Fruit fly (Drosophila melanogaster) whole organism, embryonic: ENCODE data around the gene T48.

Experiments
- CG12155 ChIP-seq: fragments of 200-800 bp; sonication (Bioruptor generic); optimal IDR thresholded peaks from 3 replicates; lab custom pipeline; 2016; ENCODE audit warnings: missing biosample characterization, missing genetic modification characterization
- CG16813 ChIP-seq: fragments of 200-800 bp; sonication (Bioruptor generic); IDR thresholded peaks from 3 replicates; pipeline ENCODE4 v1.3.6; 2022; ENCODE audit warnings: missing biosample characterization, missing genetic modification characterization; ENCODE audit not compliant: partially characterized antibody
- CG32772 ChIP-seq: fragments of 200-800 bp; sonication (Bioruptor generic); IDR thresholded peaks from 2 replicates; pipeline ENCODE4 v1.3.6; 2022; ENCODE audit warnings: missing biosample characterization, missing genetic modification characterization
- NfI ChIP-seq: fragments of 200-800 bp; sonication (Bioruptor generic); optimal IDR thresholded peaks from 3 replicates; lab custom pipeline; 2018; ENCODE audit warnings: missing biosample characterization, mild to moderate bottlenecking, missing genetic modification characterization, moderate library complexity
- Scr ChIP-seq: fragments of 200-800 bp; sonication (Bioruptor generic); IDR thresholded peaks from 2 replicates; pipeline ENCODE4 v1.3.6; 2022; ENCODE audit warnings: missing biosample characterization, missing genetic modification characterization; ENCODE audit not compliant: partially characterized antibody
- grn ChIP-seq: fragments of 200-800 bp; sonication (Bioruptor generic); optimal IDR thresholded peaks from 3 replicates; lab custom pipeline; 2017; ENCODE audit warnings: missing biosample characterization, missing genetic modification characterization
- jumu ChIP-seq: fragments of 200-800 bp; sonication (Bioruptor generic); optimal IDR thresholded peaks from 3 replicates; lab custom pipeline; 2016; ENCODE audit warnings: missing biosample characterization, missing genetic modification characterization
- kay ChIP-seq: fragments of 200-800 bp; sonication (Bioruptor generic); optimal IDR thresholded peaks from 2 replicates; lab custom pipeline; 2016; ENCODE audit warnings: missing biosample characterization, missing genetic modification characterization
- lola ChIP-seq, 3 experiments: fragments of >200 bp in 2 of 3; fragments of 200-800 bp in 1 of 3; sonication (Bioruptor generic) in 1 of 3; optimal IDR thresholded peaks; 2 replicates each; lab custom pipeline; 2017 to 2019; ENCODE audit warnings: missing biosample characterization in 3 of 3, missing genetic modification characterization in 3 of 3, mild to moderate bottlenecking in 1 of 3, moderate library complexity in 1 of 3
- sens ChIP-seq: fragments of 200-800 bp; sonication (Bioruptor generic); peaks from one replicate; lab custom pipeline; 2016; ENCODE audit warnings: missing biosample characterization, missing genetic modification characterization
- sug ChIP-seq: fragments of 200-800 bp; optimal IDR thresholded peaks from 2 replicates; lab custom pipeline; 2019; ENCODE audit warnings: missing biosample characterization, mild to moderate bottlenecking, missing genetic modification characterization, moderate library complexity

DNA sequence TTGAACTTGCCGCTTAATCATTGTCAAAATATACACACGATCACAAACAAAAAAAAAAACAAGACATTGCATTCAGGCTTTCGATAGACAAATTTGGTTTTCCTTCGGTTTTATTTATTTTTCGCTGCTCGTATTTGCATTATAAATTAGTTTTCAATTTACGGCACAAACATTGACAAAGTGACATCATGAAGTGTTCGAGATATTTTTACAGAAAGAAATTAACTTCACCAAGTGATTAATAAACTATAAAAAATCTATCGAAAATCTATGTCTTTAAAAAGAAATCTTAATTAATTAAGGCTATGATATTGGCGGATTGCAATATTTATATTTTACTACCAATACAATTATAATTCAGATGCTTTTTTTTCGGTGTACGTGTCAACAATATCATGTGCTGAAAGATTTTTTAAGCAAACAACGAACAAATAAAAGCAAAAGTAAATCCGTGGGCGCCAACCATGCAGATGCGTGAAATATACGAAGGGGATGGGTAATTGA is 42.3 kb downstream of the T48 start:
- no peak for TF ChIP-seq Scr
- no peak for TF ChIP-seq CG32772 (GFP tag; lab: Robert Waterston, UW)
- peak in 1 of 3 experiments; percentile 6 for TF ChIP-seq lola (GFP tag; optimal IDR thresholded peaks at IDR 0.05; lab: Kevin White, UChicago)
- TF ChIP-seq jumu (GFP tag; lab: Kevin White, UChicago): no peak
- TF ChIP-seq NfI (GFP tag; lab: Kevin White, UChicago): no peak
- TF ChIP-seq CG12155 (GFP tag; lab: Kevin White, UChicago): no peak
- TF ChIP-seq grn: no peak
- TF ChIP-seq CG16813 (GFP tag; lab: Robert Waterston, UW): no peak
- TF ChIP-seq sens (GFP tag; lab: Kevin White, UChicago): peak; percentile 85
- peak; percentile 50 for TF ChIP-seq kay
- TF ChIP-seq sug (tag; lab: Kevin White, UChicago): no peak
